Worm (Caenorhabditis elegans) whole organism, young adult: ENCODE results near the gene aexr-3.
A peak's percentile ranks its signal among the peaks of the same experiment; 100 is the strongest.

Source experiments
- B0035.1 ChIP-seq: sonication (generic microtip); optimal IDR thresholded peaks from 2 replicates; lab custom pipeline; 2016; ENCODE audit warnings: missing genetic modification characterization, mild to moderate bottlenecking, missing compliant biosample characterization, missing genotype, missing genetic modification reagents
- B0261.1 ChIP-seq: sonication (generic microtip); optimal IDR thresholded peaks from 2 replicates; lab custom pipeline; 2016; ENCODE audit warnings: mild to moderate bottlenecking, missing genetic modification characterization, moderate library complexity, missing compliant biosample characterization
- C06A6.2 ChIP-seq: fragments of 200-800 bp; sonication (Bioruptor generic); conservative IDR thresholded peaks from 2 replicates; pipeline ENCODE4 v1.3.6; 2022; ENCODE audit warnings: missing genetic modification characterization, missing compliant biosample characterization
- D2030.7 ChIP-seq: fragments of 200-800 bp; sonication (Bioruptor generic); IDR thresholded peaks from 2 replicates; pipeline ENCODE4 v1.3.6; 2022; ENCODE audit warnings: missing genetic modification reagents, missing genetic modification characterization, missing compliant biosample characterization
- F23B12.7 ChIP-seq: sonication (generic microtip); optimal IDR thresholded peaks from 2 replicates; lab custom pipeline; 2017; ENCODE audit warnings: missing genetic modification characterization, mild to moderate bottlenecking, missing compliant biosample characterization, antibody characterized with exemption, moderate library complexity; ENCODE audit not compliant: insufficient read depth
- F52B5.7 ChIP-seq: sonication (generic microtip); optimal IDR thresholded peaks from 2 replicates; lab custom pipeline; 2016; ENCODE audit warnings: mild to moderate bottlenecking, missing genetic modification characterization, missing compliant biosample characterization
- K12H6.12 ChIP-seq: fragments of 200-800 bp; sonication (Bioruptor generic); optimal IDR thresholded peaks from 2 replicates; lab custom pipeline; 2018; ENCODE audit warnings: mild to moderate bottlenecking, missing genetic modification characterization, missing compliant biosample characterization
- Y56A3A.18 ChIP-seq: fragments of 200-800 bp; sonication (Bioruptor generic); IDR thresholded peaks from 2 replicates; pipeline ENCODE4 v1.3.6; 2022; ENCODE audit warnings: missing genetic modification reagents, missing genetic modification characterization, missing compliant biosample characterization
- akir-1 ChIP-seq: fragments of 200-800 bp; sonication (Bioruptor generic); optimal IDR thresholded peaks from 2 replicates; lab custom pipeline; 2018; ENCODE audit warnings: mild to moderate bottlenecking, missing genetic modification characterization, moderate library complexity, missing compliant biosample characterization
- attf-5 ChIP-seq: fragments of 200-800 bp; sonication (Bioruptor generic); optimal IDR thresholded peaks from 2 replicates; lab custom pipeline; 2018; ENCODE audit warnings: mild to moderate bottlenecking, missing genetic modification characterization, missing compliant biosample characterization
- bed-2 ChIP-seq: fragments of 200-800 bp; sonication (Bioruptor generic); IDR thresholded peaks from 2 replicates; pipeline ENCODE4 v1.3.6; 2022; ENCODE audit warnings: missing genetic modification reagents, missing genetic modification characterization, missing compliant biosample characterization
- ceh-79 ChIP-seq: sonication (generic microtip); optimal IDR thresholded peaks from 2 replicates; lab custom pipeline; 2017; ENCODE audit warnings: mild to moderate bottlenecking, missing genetic modification characterization, missing compliant biosample characterization
- die-1 ChIP-seq: sonication (generic microtip); optimal IDR thresholded peaks from 2 replicates; lab custom pipeline; 2016; ENCODE audit warnings: missing genotype, mild to moderate bottlenecking, missing genetic modification characterization, missing compliant biosample characterization
- dox-1 ChIP-seq: fragments of 200-800 bp; sonication (Bioruptor generic); IDR thresholded peaks from 2 replicates; pipeline ENCODE4 v1.3.6; 2022; ENCODE audit warnings: missing genetic modification reagents, missing genetic modification characterization, missing compliant biosample characterization
- dpff-1 ChIP-seq: sonication (generic microtip); optimal IDR thresholded peaks from 2 replicates; lab custom pipeline; 2017; ENCODE audit warnings: mild to moderate bottlenecking, missing genetic modification characterization, missing compliant biosample characterization
- dpl-1 ChIP-seq: fragments of 150-350 bp; optimal IDR thresholded peaks from 2 replicates; lab custom pipeline; 2014; ENCODE audit warnings: missing biosample characterization, missing genetic modification reagents, missing genetic modification characterization
- fkh-3 ChIP-seq: sonication (generic microtip); optimal IDR thresholded peaks from 2 replicates; lab custom pipeline; 2016; ENCODE audit warnings: mild to moderate bottlenecking, missing genetic modification characterization, missing compliant biosample characterization
- him-1 ChIP-seq: sonication (generic microtip); optimal IDR thresholded peaks from 2 replicates; lab custom pipeline; 2016; ENCODE audit warnings: missing genotype, missing genetic modification reagents, missing genetic modification characterization, missing compliant biosample characterization
- hlh-12 ChIP-seq: sonication (generic microtip); optimal IDR thresholded peaks from 2 replicates; lab custom pipeline; 2016; ENCODE audit warnings: missing genetic modification characterization, missing compliant biosample characterization
- hrde-1 ChIP-seq: sonication (generic microtip); optimal IDR thresholded peaks from 2 replicates; lab custom pipeline; 2016; ENCODE audit warnings: missing genetic modification characterization, mild to moderate bottlenecking, missing compliant biosample characterization, moderate library complexity, missing genotype, missing genetic modification reagents, borderline replicate concordance
- let-526 ChIP-seq: fragments of 200-800 bp; sonication (Bioruptor generic); IDR thresholded peaks from 2 replicates; pipeline ENCODE4 v1.3.6; 2022; ENCODE audit warnings: missing genetic modification reagents, missing genetic modification characterization, missing compliant biosample characterization
- lin-35 ChIP-seq, 3 experiments: fragments of 150-350 bp in 2 of 3; sonication (generic microtip) in 1 of 3; optimal IDR thresholded peaks; 2 replicates each; lab custom pipeline; 2014 to 2018; ENCODE audit warnings: missing biosample characterization in 3 of 3, missing genetic modification characterization in 3 of 3, missing genetic modification reagents in 3 of 3
- lin-40 ChIP-seq: sonication (generic microtip); optimal IDR thresholded peaks from 2 replicates; lab custom pipeline; 2016; ENCODE audit warnings: missing genetic modification characterization, mild to moderate bottlenecking, missing compliant biosample characterization, missing genotype, missing genetic modification reagents
- madf-6 ChIP-seq: fragments of 200-800 bp; sonication (Bioruptor generic); IDR thresholded peaks from 2 replicates; pipeline ENCODE4 v1.3.6; 2022; ENCODE audit warnings: missing genetic modification reagents, missing genetic modification characterization, missing compliant biosample characterization
- madf-8 ChIP-seq: fragments of 200-800 bp; sonication (Bioruptor generic); conservative IDR thresholded peaks from 2 replicates; pipeline ENCODE4 v1.3.6; 2022; ENCODE audit warnings: missing genetic modification reagents, missing genetic modification characterization, missing compliant biosample characterization
- mel-28 ChIP-seq: sonication (generic microtip); optimal IDR thresholded peaks from 2 replicates; lab custom pipeline; 2016; ENCODE audit warnings: borderline replicate concordance, mild to moderate bottlenecking, missing genetic modification characterization, missing compliant biosample characterization
- mes-4 ChIP-seq: sonication (generic microtip); optimal IDR thresholded peaks from 2 replicates; lab custom pipeline; 2016; ENCODE audit warnings: missing genotype, missing genetic modification characterization, missing compliant biosample characterization
- nfya-2 ChIP-seq: fragments of 200-800 bp; sonication (Bioruptor generic); IDR thresholded peaks from 2 replicates; pipeline ENCODE4 v1.3.6; 2022; ENCODE audit warnings: missing genetic modification reagents, missing genetic modification characterization, missing compliant biosample characterization
- nhr-90 ChIP-seq: sonication (generic microtip); optimal IDR thresholded peaks from 2 replicates; lab custom pipeline; 2016; ENCODE audit warnings: missing genotype, mild to moderate bottlenecking, missing genetic modification characterization, missing compliant biosample characterization
- pbrm-1 ChIP-seq: fragments of 200-800 bp; sonication (Bioruptor generic); IDR thresholded peaks from 2 replicates; pipeline ENCODE4 v1.3.6; 2022; ENCODE audit warnings: missing genetic modification reagents, missing genetic modification characterization, missing compliant biosample characterization
- rcor-1 ChIP-seq: fragments of 200-800 bp; sonication (Bioruptor generic); IDR thresholded peaks from 2 replicates; pipeline ENCODE4 v1.3.6; 2022; ENCODE audit warnings: missing genetic modification reagents, missing genetic modification characterization, missing compliant biosample characterization
- repo-1 ChIP-seq: sonication (generic microtip); optimal IDR thresholded peaks from 2 replicates; lab custom pipeline; 2017; ENCODE audit warnings: mild to moderate bottlenecking, missing genetic modification characterization, missing compliant biosample characterization
- rpc-1 ChIP-seq, 2 experiments: fragments of 150-350 bp in 1 of 2; sonication (generic microtip) in 1 of 2; optimal IDR thresholded peaks; 2 replicates each; lab custom pipeline; 2014 to 2018; ENCODE audit warnings: missing biosample characterization in 1 of 2, missing genetic modification characterization in 1 of 2, missing genetic modification reagents in 1 of 2, missing genotype in 1 of 2
- snpc-3.4 ChIP-seq: sonication (generic microtip); optimal IDR thresholded peaks from 2 replicates; lab custom pipeline; 2017; ENCODE audit warnings: missing genetic modification characterization, mild to moderate bottlenecking, missing compliant biosample characterization, antibody characterized with exemption, moderate library complexity, missing genotype, missing genetic modification reagents
- snpc-4 ChIP-seq, 5 experiments: fragments of 150-350 bp in 1 of 5; sonication (generic microtip) in 4 of 5; optimal IDR thresholded peaks; 2 replicates each; lab custom pipeline; 2014 to 2018; ENCODE audit warnings: missing genetic modification characterization in 5 of 5, missing biosample characterization in 3 of 5, antibody characterized with exemption in 2 of 5, mild to moderate bottlenecking in 2 of 5, missing compliant biosample characterization in 2 of 5, missing genotype in 2 of 5, moderate library complexity in 2 of 5, missing genetic modification reagents in 1 of 5
- sptf-2 ChIP-seq: fragments of 200-800 bp; sonication (Bioruptor generic); optimal IDR thresholded peaks from 2 replicates; lab custom pipeline; 2018; ENCODE audit warnings: mild to moderate bottlenecking, missing genetic modification characterization, missing compliant biosample characterization
- unc-130 ChIP-seq: sonication (generic microtip); optimal IDR thresholded peaks from 2 replicates; lab custom pipeline; 2016; ENCODE audit warnings: missing genetic modification reagents, missing genetic modification characterization, missing compliant biosample characterization
- xnd-1 ChIP-seq: sonication (generic microtip); optimal IDR thresholded peaks from 2 replicates; lab custom pipeline; 2016; ENCODE audit warnings: missing genotype, missing genetic modification reagents, missing genetic modification characterization, missing compliant biosample characterization
- ztf-18 ChIP-seq: sonication (generic microtip); optimal IDR thresholded peaks from 2 replicates; lab custom pipeline; 2016; ENCODE audit warnings: missing genotype, mild to moderate bottlenecking, missing genetic modification characterization, missing compliant biosample characterization
- ztf-25 ChIP-seq: fragments of 200-800 bp; sonication (Bioruptor generic); IDR thresholded peaks from 2 replicates; pipeline ENCODE4 v1.3.6; 2022; ENCODE audit warnings: missing genetic modification reagents, missing genetic modification characterization, missing compliant biosample characterization
- ztf-26 ChIP-seq: sonication (generic microtip); optimal IDR thresholded peaks from 2 replicates; lab custom pipeline; 2017; ENCODE audit warnings: missing genetic modification characterization, missing compliant biosample characterization
- ztf-3 ChIP-seq: fragments of 200-800 bp; sonication (Bioruptor generic); optimal IDR thresholded peaks from 2 replicates; lab custom pipeline; 2018; ENCODE audit warnings: mild to moderate bottlenecking, missing genetic modification characterization, missing compliant biosample characterization

aexr-3 gene

ce11 chrX:8944078-8944477 is 16.9 kb downstream of the aexr-3 start (continued):
- TF ChIP-seq let-526 (GFP tag; lab: Robert Waterston, UW) (no peak), ztf-18 (tag; lab: Kevin White, UChicago) (peak; percentile 34), lin-40 (no peak), D2030.7 (GFP tag; lab: Robert Waterston, UW) (peak; percentile 57), C06A6.2 (GFP tag; lab: Robert Waterston, UW) (no peak), repo-1 (no peak), him-1 (tag; lab: Kevin White, UChicago) (peak; percentile 55), akir-1 (GFP tag; lab: Kevin White, UChicago) (no peak), rpc-1 (optimal IDR thresholded peaks at IDR 0.05; lab: Kevin White, UChicago) (peak; percentile 62), rpc-1 (tag; optimal IDR thresholded peaks at IDR 0.05; lab: Kevin White, UChicago) (peak; percentile 78), snpc-3.4 (tag; lab: Kevin White, UChicago) (peak; percentile 34), snpc-4 (GFP tag; optimal IDR thresholded peaks at IDR 0.05; lab: Kevin White, UChicago) (peak; percentile 22), snpc-4 (tag; optimal IDR thresholded peaks at IDR 0.05; lab: Kevin White, UChicago) (peak in 1 of 4 experiments; percentile 46), pbrm-1 (peak; percentile 69), sptf-2 (GFP tag; lab: Kevin White, UChicago) (no peak), F23B12.7 (tag; lab: Kevin White, UChicago) (peak; percentile 29), dox-1 (GFP tag; lab: Robert Waterston, UW) (peak; percentile 58), nhr-90 (tag; lab: Kevin White, UChicago) (peak; percentile 13)

ce11 chrX:8940059-8940458 is 20.9 kb downstream of the aexr-3 start, which contains the start of gene dylt-2:
Gene dylt-2, minus strand, starts transcription at chrX:8940159.
- no peak for TF ChIP-seq ztf-18 (tag; lab: Kevin White, UChicago)
- no peak for TF ChIP-seq ztf-3 (GFP tag; lab: Kevin White, UChicago)
- TF ChIP-seq repo-1 = no peak
- TF ChIP-seq ceh-79 (tag; lab: Kevin White, UChicago) = no peak
- TF ChIP-seq snpc-4 (GFP tag; optimal IDR thresholded peaks at IDR 0.05; lab: Kevin White, UChicago) = no peak
- no peak for TF ChIP-seq snpc-4 (tag; optimal IDR thresholded peaks at IDR 0.05; lab: Kevin White, UChicago)
- TF ChIP-seq akir-1 (GFP tag; lab: Kevin White, UChicago) = no peak
- no peak for TF ChIP-seq B0035.1 (tag; lab: Kevin White, UChicago)
- TF ChIP-seq dpl-1 (GFP tag; lab: Kevin White, UChicago) = no peak
- no peak for TF ChIP-seq F52B5.7 (tag; lab: Kevin White, UChicago)
- TF ChIP-seq, all 124 proteins: peak for 0

- peak; percentile 67; the same call in 1 of the 2 replicates for TF ChIP-seq ztf-25 (GFP tag; lab: Robert Waterston, UW)
- no peak; the same call in 1 of the 2 replicates for TF ChIP-seq madf-6
- TF ChIP-seq ztf-26 (tag; lab: Kevin White, UChicago) = peak; percentile 41
- no peak for TF ChIP-seq nfya-2 (GFP tag; lab: Robert Waterston, UW)
- TF ChIP-seq C06A6.2 (GFP tag; lab: Robert Waterston, UW) = no peak
- no peak for TF ChIP-seq hrde-1 (tag; lab: Kevin White, UChicago)
- TF ChIP-seq mes-4 (tag; lab: Kevin White, UChicago) = peak; percentile 33
- TF ChIP-seq pbrm-1 = peak; percentile 57; the same call in 1 of the 2 replicates
- TF ChIP-seq ceh-79 (tag; lab: Kevin White, UChicago) = peak; percentile 4
- TF ChIP-seq madf-8 (GFP tag; lab: Robert Waterston, UW) = no peak
- no peak for TF ChIP-seq dpff-1 (tag; lab: Kevin White, UChicago)
- TF ChIP-seq Y56A3A.18 = 0 out of 2 replicates have a peak, but pooled peaks have one; percentile 49
- TF ChIP-seq nhr-90 (tag; lab: Kevin White, UChicago) = peak; percentile 59
- TF ChIP-seq attf-5 (GFP tag; lab: Kevin White, UChicago) = no peak
- TF ChIP-seq B0261.1 (tag; lab: Kevin White, UChicago) = peak; percentile 72
- no peak for TF ChIP-seq mel-28
- 0 out of 2 replicates have a peak, but pooled peaks have one; percentile 24 for TF ChIP-seq rcor-1
- TF ChIP-seq dpl-1 (GFP tag; lab: Kevin White, UChicago) = no peak
- TF ChIP-seq K12H6.12 (tag; lab: Kevin White, UChicago) = no peak
- TF ChIP-seq unc-130 (GFP tag; lab: Kevin White, UChicago) = peak; percentile 18
- no peak for TF ChIP-seq bed-2 (GFP tag; lab: Robert Waterston, UW)
- no peak for TF ChIP-seq xnd-1 (tag; lab: Kevin White, UChicago)
- peak; percentile 45 for TF ChIP-seq fkh-3 (tag; lab: Kevin White, UChicago)
- peak; percentile 75 for TF ChIP-seq die-1 (tag; lab: Kevin White, UChicago)
- TF ChIP-seq D2030.7 (GFP tag; lab: Robert Waterston, UW) = peak; percentile 64; the same call in 1 of the 2 replicates
- peak in 1 of 3 experiments; percentile 11 for TF ChIP-seq lin-35 (GFP tag; optimal IDR thresholded peaks at IDR 0.05; lab: Kevin White, UChicago)
- TF ChIP-seq hlh-12 (tag; lab: Kevin White, UChicago) = peak; percentile 13
These were observed 21.6 kb downstream of the aexr-3 start for ce11 chrX:8939389-8939788.
